Fruit fly (Drosophila melanogaster) whole organism, embryonic: ENCODE results near the gene spas.

ENCODE experiments used
- Adf1 ChIP-seq: fragments of 200-800 bp; sonication (Bioruptor generic); IDR thresholded peaks from 2 replicates; pipeline ENCODE4 v1.3.6; 2022; ENCODE audit warnings: missing biosample characterization, missing genetic modification characterization
- Asciz ChIP-seq: fragments of 200-800 bp; sonication (Bioruptor generic); optimal IDR thresholded peaks from 2 replicates; lab custom pipeline; 2017; ENCODE audit warnings: missing biosample characterization, mild to moderate bottlenecking, missing genetic modification characterization, missing genetic modification reagents
- CG11723 ChIP-seq: fragments of 200-800 bp; sonication (Bioruptor generic); optimal IDR thresholded peaks from 2 replicates; lab custom pipeline; 2017; ENCODE audit warnings: missing biosample characterization, mild to moderate bottlenecking, missing genetic modification characterization
- CG1233 ChIP-seq: fragments of 200-800 bp; sonication (Bioruptor generic); optimal IDR thresholded peaks from 4 replicates; lab custom pipeline; 2018; ENCODE audit warnings: missing biosample characterization, mild to moderate bottlenecking, missing genetic modification characterization
- CG17361 ChIP-seq: fragments of 200-800 bp; sonication (Bioruptor generic); IDR thresholded peaks from 3 replicates; pipeline ENCODE4 v1.3.6; 2022; ENCODE audit warnings: missing biosample characterization, missing genetic modification characterization
- CG17568 ChIP-seq: fragments of 200-800 bp; sonication (Bioruptor generic); optimal IDR thresholded peaks from 2 replicates; lab custom pipeline; 2018; ENCODE audit warnings: missing biosample characterization, mild to moderate bottlenecking, missing genetic modification characterization, moderate library complexity
- CG17802 ChIP-seq: fragments of 200-800 bp; sonication (Bioruptor generic); optimal IDR thresholded peaks from 2 replicates; lab custom pipeline; 2018; ENCODE audit warnings: missing biosample characterization, mild to moderate bottlenecking, missing genetic modification characterization, moderate library complexity
- CG17912 ChIP-seq: fragments of 200-800 bp; sonication (Bioruptor generic); optimal IDR thresholded peaks from 2 replicates; lab custom pipeline; 2018; ENCODE audit warnings: missing biosample characterization, mild to moderate bottlenecking, missing genetic modification characterization
- CG2116 ChIP-seq: fragments of 200-800 bp; sonication (Bioruptor generic); optimal IDR thresholded peaks from 3 replicates; lab custom pipeline; 2018; ENCODE audit warnings: missing biosample characterization, mild to moderate bottlenecking, missing genetic modification characterization
- CG2120 ChIP-seq: fragments of 200-800 bp; sonication (Bioruptor generic); optimal IDR thresholded peaks from 3 replicates; lab custom pipeline; 2016; ENCODE audit warnings: missing biosample characterization, missing genetic modification characterization
- CG31441 ChIP-seq: fragments of 200-800 bp; sonication (Bioruptor generic); IDR thresholded peaks from 2 replicates; pipeline ENCODE4 v1.3.6; 2022; ENCODE audit warnings: missing biosample characterization, missing genetic modification characterization
- CG32767 ChIP-seq: fragments of 200-800 bp; sonication (Bioruptor generic); IDR thresholded peaks from 2 replicates; pipeline ENCODE4 v1.3.6; 2022; ENCODE audit warnings: missing biosample characterization, missing genetic modification characterization
- CG33557 ChIP-seq: fragments of 200-800 bp; sonication (Bioruptor generic); optimal IDR thresholded peaks from 2 replicates; lab custom pipeline; 2019; ENCODE audit warnings: missing biosample characterization, mild to moderate bottlenecking, missing genetic modification characterization, moderate library complexity
- CG3407 ChIP-seq: fragments of 200-800 bp; sonication (Bioruptor generic); optimal IDR thresholded peaks from 2 replicates; lab custom pipeline; 2018; ENCODE audit warnings: missing biosample characterization, mild to moderate bottlenecking, missing genetic modification characterization
- CG4282 ChIP-seq: fragments of 200-800 bp; sonication (Bioruptor generic); optimal IDR thresholded peaks from 2 replicates; lab custom pipeline; 2016; ENCODE audit warnings: missing biosample characterization, missing genetic modification characterization
- CG6854 ChIP-seq: fragments of 200-800 bp; sonication (Bioruptor generic); optimal IDR thresholded peaks from 3 replicates; lab custom pipeline; 2017; ENCODE audit warnings: missing biosample characterization, mild to moderate bottlenecking, missing genetic modification characterization
- CG7839 ChIP-seq: fragments of 200-800 bp; sonication (Bioruptor generic); optimal IDR thresholded peaks from 3 replicates; lab custom pipeline; 2018; ENCODE audit warnings: missing biosample characterization, mild to moderate bottlenecking, missing genetic modification characterization, moderate library complexity
- CG8089 ChIP-seq: fragments of 200-800 bp; sonication (Bioruptor generic); optimal IDR thresholded peaks from 3 replicates; lab custom pipeline; 2016; ENCODE audit warnings: missing biosample characterization, missing genetic modification characterization
- Dad ChIP-seq: fragments of 200-800 bp; sonication (Bioruptor generic); optimal IDR thresholded peaks from 3 replicates; lab custom pipeline; 2016; ENCODE audit warnings: missing biosample characterization, missing genetic modification characterization
- Dbx ChIP-seq: fragments of 200-800 bp; sonication (Bioruptor generic); IDR thresholded peaks from 3 replicates; pipeline ENCODE4 v1.3.6; 2022; ENCODE audit warnings: missing biosample characterization, missing genetic modification characterization
- Dref ChIP-seq: fragments of 200-800 bp; sonication (Bioruptor generic); IDR thresholded peaks from 2 replicates; pipeline ENCODE4 v1.3.6; 2022; ENCODE audit warnings: missing biosample characterization, missing genetic modification characterization
- Ets65A ChIP-seq: fragments of 200-800 bp; sonication (Bioruptor generic); peaks from one replicate; lab custom pipeline; 2016; ENCODE audit warnings: missing biosample characterization, missing genetic modification characterization
- Ets97D ChIP-seq: fragments of 200-800 bp; sonication (Bioruptor generic); optimal IDR thresholded peaks from 3 replicates; lab custom pipeline; 2016; ENCODE audit warnings: missing biosample characterization, missing genetic modification characterization
- H15 ChIP-seq: fragments of 200-800 bp; sonication (Bioruptor generic); IDR thresholded peaks from 3 replicates; pipeline ENCODE4 v1.3.6; 2022; ENCODE audit warnings: missing biosample characterization, missing genetic modification characterization
- HLH4C ChIP-seq: fragments of 200-800 bp; sonication (Bioruptor generic); IDR thresholded peaks from 3 replicates; pipeline ENCODE4 v1.3.6; 2022; ENCODE audit warnings: missing biosample characterization, missing genetic modification characterization; ENCODE audit not compliant: partially characterized antibody
- HLH54F ChIP-seq: fragments of 200-800 bp; sonication (Bioruptor generic); optimal IDR thresholded peaks from 3 replicates; lab custom pipeline; 2016; ENCODE audit warnings: missing biosample characterization, missing genetic modification characterization
- HLHmδ ChIP-seq: fragments of 200-800 bp; sonication (Bioruptor generic); optimal IDR thresholded peaks from 2 replicates; lab custom pipeline; 2018; ENCODE audit warnings: missing biosample characterization, mild to moderate bottlenecking, missing genetic modification characterization, moderate library complexity
- Hsf ChIP-seq: fragments of 200-800 bp; sonication (Bioruptor generic); optimal IDR thresholded peaks from 3 replicates; lab custom pipeline; 2016; ENCODE audit warnings: missing biosample characterization, missing genetic modification characterization
- Jarid2 ChIP-seq: fragments of 200-800 bp; sonication (Bioruptor generic); optimal IDR thresholded peaks from 3 replicates; lab custom pipeline; 2017; ENCODE audit warnings: mild to moderate bottlenecking, missing biosample characterization, missing genetic modification reagents, missing genetic modification characterization
- Mrtf ChIP-seq: fragments of 200-800 bp; sonication (Bioruptor generic); IDR thresholded peaks from 3 replicates; pipeline ENCODE4 v1.3.6; 2022; ENCODE audit warnings: missing biosample characterization, missing genetic modification characterization
- NFAT ChIP-seq: fragments of 200-800 bp; sonication (Bioruptor generic); IDR thresholded peaks from 2 replicates; pipeline ENCODE4 v1.3.6; 2022; ENCODE audit warnings: missing biosample characterization, missing genetic modification characterization
- Sin3A ChIP-seq: fragments of >200 bp; optimal IDR thresholded peaks from 2 replicates; lab custom pipeline; 2018
- bab2 ChIP-seq: fragments of 200-800 bp; sonication (Bioruptor generic); optimal IDR thresholded peaks from 2 replicates; lab custom pipeline; 2016; ENCODE audit warnings: missing biosample characterization, missing genetic modification characterization
- croc ChIP-seq: fragments of 200-800 bp; sonication (Bioruptor generic); conservative IDR thresholded peaks from 3 replicates; pipeline ENCODE4 v1.3.6; 2022; ENCODE audit warnings: missing biosample characterization, missing genetic modification characterization
- ems ChIP-seq: fragments of 200-800 bp; sonication (Bioruptor generic); optimal IDR thresholded peaks from 3 replicates; lab custom pipeline; 2016; ENCODE audit warnings: missing biosample characterization, missing genetic modification characterization
- fu2 ChIP-seq: fragments of 200-800 bp; sonication (Bioruptor generic); optimal IDR thresholded peaks from 2 replicates; lab custom pipeline; 2016; ENCODE audit warnings: missing biosample characterization, missing genetic modification characterization
- grau ChIP-seq: fragments of 200-800 bp; optimal IDR thresholded peaks from 3 replicates; lab custom pipeline; 2019; ENCODE audit warnings: missing biosample characterization, mild to moderate bottlenecking, missing genetic modification characterization, moderate library complexity
- hb ChIP-seq: fragments of 200-800 bp; sonication (Bioruptor generic); IDR thresholded peaks from 3 replicates; pipeline ENCODE4 v1.3.6; 2022; ENCODE audit warnings: missing biosample characterization, missing genetic modification characterization; ENCODE audit not compliant: partially characterized antibody
- knrl ChIP-seq: fragments of 200-800 bp; sonication (Bioruptor generic); IDR thresholded peaks from 3 replicates; pipeline ENCODE4 v1.3.6; 2022; ENCODE audit warnings: missing biosample characterization, missing genetic modification characterization; ENCODE audit not compliant: partially characterized antibody
- nerfin-2 ChIP-seq: fragments of 200-800 bp; sonication (Bioruptor generic); IDR thresholded peaks from 2 replicates; pipeline ENCODE4 v1.3.6; 2022; ENCODE audit warnings: missing biosample characterization, missing genetic modification characterization; ENCODE audit not compliant: partially characterized antibody
- nom ChIP-seq: fragments of 200-800 bp; sonication (Bioruptor generic); optimal IDR thresholded peaks from 2 replicates; lab custom pipeline; 2017; ENCODE audit warnings: missing biosample characterization, missing genetic modification characterization, mild to moderate bottlenecking, moderate library complexity, missing genetic modification reagents
- oc ChIP-seq: fragments of 200-800 bp; sonication (Bioruptor generic); optimal IDR thresholded peaks from 2 replicates; lab custom pipeline; 2018; ENCODE audit warnings: missing biosample characterization, mild to moderate bottlenecking, missing genetic modification characterization, moderate library complexity
- org-1 ChIP-seq: fragments of 200-800 bp; sonication (Bioruptor generic); optimal IDR thresholded peaks from 2 replicates; lab custom pipeline; 2017; ENCODE audit warnings: missing biosample characterization, missing genetic modification characterization
- ro ChIP-seq: fragments of 200-800 bp; sonication (Bioruptor generic); IDR thresholded peaks from 2 replicates; pipeline ENCODE4 v1.3.6; 2022; ENCODE audit warnings: missing biosample characterization, missing genetic modification characterization
- sens ChIP-seq: fragments of 200-800 bp; sonication (Bioruptor generic); peaks from one replicate; lab custom pipeline; 2016; ENCODE audit warnings: missing biosample characterization, missing genetic modification characterization
- sqz ChIP-seq: fragments of 200-800 bp; sonication (Bioruptor generic); optimal IDR thresholded peaks from 3 replicates; lab custom pipeline; 2018; ENCODE audit warnings: missing biosample characterization, mild to moderate bottlenecking, missing genetic modification characterization
- stwl ChIP-seq: fragments of 200-800 bp; sonication (Bioruptor generic); optimal IDR thresholded peaks from 3 replicates; lab custom pipeline; 2018; ENCODE audit warnings: missing biosample characterization, mild to moderate bottlenecking, missing genetic modification characterization, moderate library complexity
- unc-4 ChIP-seq: fragments of 200-800 bp; sonication (Bioruptor generic); IDR thresholded peaks from 2 replicates; pipeline ENCODE4 v1.3.6; 2022; ENCODE audit warnings: missing biosample characterization, missing genetic modification characterization; ENCODE audit not compliant: partially characterized antibody
- vfl ChIP-seq: fragments of 200-800 bp; sonication (Bioruptor generic); optimal IDR thresholded peaks from 2 replicates; lab custom pipeline; 2016; ENCODE audit warnings: missing biosample characterization, missing genetic modification characterization
- vnd ChIP-seq: fragments of 200-800 bp; sonication (Bioruptor generic); IDR thresholded peaks from 3 replicates; pipeline ENCODE4 v1.3.6; 2022; ENCODE audit warnings: missing biosample characterization, missing genetic modification characterization; ENCODE audit not compliant: partially characterized antibody

spas gene

DNA sequence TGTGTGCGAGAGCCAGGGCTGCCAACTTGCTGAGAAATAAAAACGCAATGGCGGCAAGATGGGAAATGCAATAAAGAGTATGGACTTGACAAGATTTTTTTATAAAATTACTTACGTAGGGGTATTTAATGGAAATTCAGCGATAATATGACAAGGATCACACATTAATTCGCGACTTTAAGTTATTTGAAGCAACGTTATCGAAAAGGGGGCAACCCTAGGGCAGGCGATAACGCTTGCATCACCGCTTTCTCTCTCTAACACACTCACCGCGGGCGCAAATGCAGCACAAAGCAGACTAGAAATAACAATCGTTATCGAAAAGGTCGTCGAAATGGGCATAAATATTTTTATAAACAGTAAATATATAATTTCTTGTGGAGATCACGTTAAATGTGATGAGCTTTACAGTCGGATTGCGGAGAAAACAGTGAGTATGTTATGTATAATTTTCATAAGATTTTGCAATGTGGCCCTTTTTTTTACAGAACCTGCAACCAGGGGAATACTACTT lies 10.0 kb downstream of the spas start, which contains the start of gene Rox8 (continued):
- TF ChIP-seq Sin3A (lab: Kevin White, UChicago) (peak; percentile 88), CG17361 (GFP tag; lab: Robert Waterston, UW) (peak; percentile 47; the same call in 1 of the 3 replicates), Mrtf (no peak), stwl (peak; percentile 89), NFAT (GFP tag; lab: Robert Waterston, UW) (0 out of 2 replicates have a peak, but pooled peaks have one; percentile 30), HLH4C (GFP tag; lab: Robert Waterston, UW) (peak; percentile 70), HLH54F (peak; percentile 39), CG2116 (GFP tag; lab: Kevin White, UChicago) (peak; percentile 94), unc-4 (GFP tag; lab: Robert Waterston, UW) (no peak), CG7839 (peak; percentile 24), Hsf (peak; percentile 45), Adf1 (no peak), croc (GFP tag; lab: Robert Waterston, UW) (no peak), CG6854 (GFP tag; lab: Kevin White, UChicago) (no peak), nerfin-2 (peak; percentile 75), CG2120 (peak; percentile 55), CG17568 (GFP tag; lab: Kevin White, UChicago) (peak; percentile 10), fu2 (GFP tag; lab: Kevin White, UChicago) (no peak), Jarid2 (no peak), CG1233 (GFP tag; lab: Kevin White, UChicago) (peak; percentile 15), Dref (GFP tag; lab: Robert Waterston, UW) (peak; percentile 71), ems (GFP tag; lab: Kevin White, UChicago) (peak; percentile 6), CG8089 (GFP tag; lab: Kevin White, UChicago) (peak; percentile 4), vfl (GFP tag; lab: Kevin White, UChicago) (no peak), CG4282 (GFP tag; lab: Kevin White, UChicago) (no peak), hb (GFP tag; lab: Robert Waterston, UW) (0 out of 3 replicates have a peak, but pooled peaks have one; percentile 58), H15 (GFP tag; lab: Robert Waterston, UW) (no peak), Dbx (GFP tag; lab: Robert Waterston, UW) (peak; percentile 38; the same call in 1 of the 3 replicates), Dad (GFP tag; lab: Kevin White, UChicago) (no peak), Ets65A (GFP tag; lab: Kevin White, UChicago) (peak; percentile 67), sqz (no peak), ro (GFP tag; lab: Robert Waterston, UW) (no peak), bab2 (GFP tag; lab: Kevin White, UChicago) (no peak), CG33557 (GFP tag; lab: Kevin White, UChicago) (peak; percentile 22), CG17802 (tag; lab: Kevin White, UChicago) (no peak), HLHmδ (GFP tag; lab: Kevin White, UChicago) (no peak), CG3407 (no peak), grau (tag; lab: Kevin White, UChicago) (peak; percentile 55), CG17912 (peak; percentile 6), knrl (GFP tag; lab: Robert Waterston, UW) (peak; percentile 47; the same call in 1 of the 3 replicates), CG11723 (GFP tag; lab: Kevin White, UChicago) (peak; percentile 20), nom (GFP tag; lab: Kevin White, UChicago) (peak; percentile 17), CG32767 (GFP tag; lab: Robert Waterston, UW) (no peak), CG31441 (GFP tag; lab: Robert Waterston, UW) (peak; percentile 41; the same call in 1 of the 2 replicates), Asciz (GFP tag; lab: Kevin White, UChicago) (no peak), vnd (GFP tag; lab: Robert Waterston, UW) (peak; percentile 55; the same call in 2 of the 3 replicates), Ets97D (GFP tag; lab: Kevin White, UChicago) (peak; percentile 70), org-1 (GFP tag; lab: Kevin White, UChicago) (no peak), sens (GFP tag; lab: Kevin White, UChicago) (peak; percentile 93), oc (tag; lab: Kevin White, UChicago) (no peak)
